Worm (Caenorhabditis elegans) whole organism, L4/young adult: ENCODE data around the gene srlf-27.

Experiments
- W03F9.2 ChIP-seq: fragments of 150-350 bp; optimal IDR thresholded peaks from 2 replicates; lab custom pipeline; 2014; ENCODE audit warnings: missing biosample characterization, missing genetic modification characterization
- dao-5 ChIP-seq: sonication (generic microtip); optimal IDR thresholded peaks from 2 replicates; lab custom pipeline; 2016; ENCODE audit warnings: missing genotype, missing genetic modification characterization, moderate library complexity, missing compliant biosample characterization
- him-1 ChIP-seq: sonication (generic microtip); optimal IDR thresholded peaks from 2 replicates; lab custom pipeline; 2016; ENCODE audit warnings: missing genotype, missing genetic modification reagents, missing genetic modification characterization, missing compliant biosample characterization

DNA sequence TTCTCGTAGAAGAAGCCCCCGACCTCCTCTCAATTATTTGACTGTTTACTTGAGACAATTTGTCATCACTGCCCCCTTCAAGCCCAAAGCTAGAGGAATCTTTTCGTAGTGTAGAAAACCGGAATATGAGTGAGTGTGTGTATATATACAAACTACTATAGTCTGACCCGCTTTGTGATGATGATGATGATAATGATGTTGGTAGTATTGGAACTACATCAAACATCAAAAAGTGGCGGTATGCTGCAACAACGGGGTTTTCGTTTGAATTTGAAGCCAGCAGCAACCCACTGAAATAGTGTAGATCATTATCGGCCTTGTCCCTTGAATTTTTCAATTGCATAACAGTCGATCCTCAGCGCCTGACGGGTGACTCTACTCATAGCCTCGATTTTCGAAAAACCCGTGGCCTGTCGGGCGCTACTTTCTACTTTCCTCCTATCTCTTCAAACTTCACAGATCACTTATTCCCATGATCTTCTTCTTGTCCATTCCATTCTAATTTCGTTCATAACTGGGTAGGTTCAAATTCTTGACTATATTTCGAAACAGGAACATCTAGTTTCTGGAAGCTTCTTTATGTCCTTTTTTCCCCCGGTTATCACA, 25.5 kb upstream of the srlf-27 start:
- TF ChIP-seq dao-5 (tag; lab: Kevin White, UChicago) = no peak
- TF ChIP-seq him-1 = no peak
- TF ChIP-seq W03F9.2 (tag; lab: Kevin White, UChicago) = no peak
